Worm (Caenorhabditis elegans) whole organism, late embryonic: ENCODE results near the gene zyg-11.
A peak's percentile ranks its signal among the peaks of the same experiment; 100 is the strongest.

Experiments
- K02D7.2 ChIP-seq: sonication (generic microtip); optimal IDR thresholded peaks from 2 replicates; lab custom pipeline; 2017; ENCODE audit warnings: mild to moderate bottlenecking, missing genetic modification characterization, missing compliant biosample characterization
- K09A11.1 ChIP-seq: sonication (generic microtip); optimal IDR thresholded peaks from 2 replicates; lab custom pipeline; 2017; ENCODE audit warnings: antibody characterized with exemption, mild to moderate bottlenecking, missing genetic modification characterization, missing compliant biosample characterization; ENCODE audit not compliant: insufficient read depth
- Y22D7AL.16 ChIP-seq: sonication (generic microtip); optimal IDR thresholded peaks from 2 replicates; lab custom pipeline; 2016; ENCODE audit warnings: missing genetic modification characterization, missing compliant biosample characterization
- ahr-1 ChIP-seq: sonication (generic microtip); optimal IDR thresholded peaks from 2 replicates; lab custom pipeline; 2016; ENCODE audit warnings: missing genetic modification characterization, missing compliant biosample characterization
- ceh-18 ChIP-seq: sonication (generic microtip); optimal IDR thresholded peaks from 2 replicates; lab custom pipeline; 2016; ENCODE audit warnings: missing genetic modification characterization, missing compliant biosample characterization
- ceh-2 ChIP-seq: sonication (generic microtip); optimal IDR thresholded peaks from 2 replicates; lab custom pipeline; 2016; ENCODE audit warnings: missing genotype, missing genetic modification characterization, missing compliant biosample characterization
- ceh-24 ChIP-seq: sonication (generic microtip); optimal IDR thresholded peaks from 2 replicates; lab custom pipeline; 2016; ENCODE audit warnings: mild to moderate bottlenecking, missing genetic modification characterization, missing compliant biosample characterization
- ceh-34 ChIP-seq: sonication (generic microtip); optimal IDR thresholded peaks from 2 replicates; lab custom pipeline; 2016; ENCODE audit warnings: mild to moderate bottlenecking, missing genetic modification characterization, missing compliant biosample characterization
- ceh-45 ChIP-seq: fragments of 200-800 bp; sonication (Bioruptor generic); IDR thresholded peaks from 2 replicates; pipeline ENCODE4 v1.3.6; 2022; ENCODE audit warnings: missing genetic modification reagents, missing genetic modification characterization, missing compliant biosample characterization
- ceh-48 ChIP-seq: sonication (generic microtip); optimal IDR thresholded peaks from 2 replicates; lab custom pipeline; 2016; ENCODE audit warnings: missing genetic modification characterization, inconsistent platforms, missing compliant biosample characterization
- dmd-4 ChIP-seq: sonication (generic microtip); optimal IDR thresholded peaks from 2 replicates; lab custom pipeline; 2016; ENCODE audit warnings: borderline replicate concordance, missing genetic modification characterization, missing compliant biosample characterization
- elt-2 ChIP-seq: sonication (generic microtip); optimal IDR thresholded peaks from 2 replicates; lab custom pipeline; 2016; ENCODE audit warnings: missing genetic modification reagents, missing genetic modification characterization, missing compliant biosample characterization
- elt-4 ChIP-seq: sonication (generic microtip); optimal IDR thresholded peaks from 2 replicates; lab custom pipeline; 2016; ENCODE audit warnings: missing genetic modification characterization, missing compliant biosample characterization
- eyg-1 ChIP-seq: sonication (generic microtip); optimal IDR thresholded peaks from 2 replicates; lab custom pipeline; 2016; ENCODE audit warnings: missing genotype, missing genetic modification characterization, missing compliant biosample characterization
- fkh-10 ChIP-seq: fragments of 150-350 bp; optimal IDR thresholded peaks from 2 replicates; lab custom pipeline; 2014; ENCODE audit warnings: missing biosample characterization, missing genetic modification reagents, missing genetic modification characterization
- gmeb-2 ChIP-seq: sonication (generic microtip); optimal IDR thresholded peaks from 2 replicates; lab custom pipeline; 2016; ENCODE audit warnings: missing genetic modification characterization, inconsistent platforms, missing compliant biosample characterization
- hlh-30 ChIP-seq: sonication (generic microtip); optimal IDR thresholded peaks from 2 replicates; lab custom pipeline; 2017; ENCODE audit warnings: antibody characterized with exemption, missing genetic modification characterization, missing compliant biosample characterization; ENCODE audit not compliant: insufficient read depth
- hlh-6 ChIP-seq: sonication (generic microtip); optimal IDR thresholded peaks from 2 replicates; lab custom pipeline; 2016; ENCODE audit warnings: missing genotype, missing genetic modification characterization, missing compliant biosample characterization
- hlh-8 ChIP-seq: sonication (generic microtip); optimal IDR thresholded peaks from 2 replicates; lab custom pipeline; 2016; ENCODE audit warnings: missing genotype, missing genetic modification characterization, missing compliant biosample characterization
- lin-11 ChIP-seq: fragments of 200-800 bp; sonication (Bioruptor generic); optimal IDR thresholded peaks from 2 replicates; lab custom pipeline; 2018; ENCODE audit warnings: mild to moderate bottlenecking, missing genetic modification characterization, missing compliant biosample characterization
- madf-2 ChIP-seq: sonication (generic microtip); optimal IDR thresholded peaks from 2 replicates; lab custom pipeline; 2017; ENCODE audit warnings: missing genetic modification characterization, missing compliant biosample characterization
- nhr-232 ChIP-seq: sonication (generic microtip); optimal IDR thresholded peaks from 2 replicates; lab custom pipeline; 2016; ENCODE audit warnings: missing genetic modification characterization, missing compliant biosample characterization
- pag-3 ChIP-seq: sonication (generic microtip); optimal IDR thresholded peaks from 2 replicates; lab custom pipeline; 2016; ENCODE audit warnings: missing compliant biosample characterization, missing genetic modification characterization, borderline replicate concordance
- pat-9 ChIP-seq: fragments of 200-800 bp; sonication (Bioruptor generic); optimal IDR thresholded peaks from 2 replicates; lab custom pipeline; 2018; ENCODE audit warnings: mild to moderate bottlenecking, missing genetic modification characterization, moderate library complexity, missing compliant biosample characterization
- pax-1 ChIP-seq: fragments of 150-350 bp; optimal IDR thresholded peaks from 2 replicates; lab custom pipeline; 2014; ENCODE audit warnings: missing biosample characterization, missing genetic modification characterization
- pha-2 ChIP-seq: sonication (generic microtip); optimal IDR thresholded peaks from 2 replicates; lab custom pipeline; 2017; ENCODE audit warnings: mild to moderate bottlenecking, missing genetic modification characterization, missing compliant biosample characterization
- pha-4 ChIP-seq: fragments of 150-350 bp; optimal IDR thresholded peaks from 2 replicates; lab custom pipeline; 2018; ENCODE audit warnings: missing biosample characterization, missing genetic modification reagents, missing genetic modification characterization
- pqm-1 ChIP-seq: sonication (generic microtip); optimal IDR thresholded peaks from 2 replicates; lab custom pipeline; 2016; ENCODE audit warnings: missing genetic modification characterization, missing compliant biosample characterization
- pros-1 ChIP-seq: fragments of 150-350 bp; optimal IDR thresholded peaks from 2 replicates; lab custom pipeline; 2014; ENCODE audit warnings: missing biosample characterization, missing genetic modification reagents, missing genetic modification characterization
- rnt-1 ChIP-seq: sonication (generic microtip); optimal IDR thresholded peaks from 2 replicates; lab custom pipeline; 2016; ENCODE audit warnings: missing genetic modification characterization, missing compliant biosample characterization
- sdc-2 ChIP-seq: sonication (generic microtip); optimal IDR thresholded peaks from 2 replicates; lab custom pipeline; 2016; ENCODE audit warnings: missing genotype, missing genetic modification characterization, missing compliant biosample characterization
- sox-2 ChIP-seq: fragments of 200-800 bp; sonication (Bioruptor generic); IDR thresholded peaks from 2 replicates; pipeline ENCODE4 v1.3.6; 2022; ENCODE audit warnings: missing genetic modification reagents, missing genetic modification characterization, missing compliant biosample characterization
- tbx-7 ChIP-seq: sonication (generic microtip); optimal IDR thresholded peaks from 2 replicates; lab custom pipeline; 2016; ENCODE audit warnings: missing genotype, missing genetic modification characterization, missing compliant biosample characterization
- unc-3 ChIP-seq, 2 experiments: fragments of 200-800 bp in 1 of 2; sonication (Bioruptor generic) in 1 of 2; sonication (generic microtip) in 1 of 2; conservative IDR thresholded peaks in 1 of 2; optimal IDR thresholded peaks in 1 of 2; 2 replicates each; pipeline versions ENCODE4 v1.3.6 to Lab custom; 2016 to 2022; ENCODE audit warnings: missing compliant biosample characterization in 2 of 2, missing genetic modification characterization in 2 of 2, missing genetic modification reagents in 1 of 2
- unc-55 ChIP-seq: sonication (generic microtip); optimal IDR thresholded peaks from 2 replicates; lab custom pipeline; 2017; ENCODE audit warnings: missing biosample characterization, missing genetic modification reagents, missing genetic modification characterization
- unc-86 ChIP-seq: sonication (generic microtip); optimal IDR thresholded peaks from 2 replicates; lab custom pipeline; 2016; ENCODE audit warnings: missing genetic modification characterization, missing compliant biosample characterization
- zip-5 ChIP-seq: sonication (generic microtip); optimal IDR thresholded peaks from 2 replicates; lab custom pipeline; 2016; ENCODE audit warnings: missing genetic modification characterization, missing compliant biosample characterization
- ztf-16 ChIP-seq: sonication (generic microtip); optimal IDR thresholded peaks from 2 replicates; lab custom pipeline; 2017; ENCODE audit warnings: missing genetic modification characterization, missing compliant biosample characterization

Gene zyg-11

ce11 chrII:8062334-8062791 is 44.9 kb downstream of the zyg-11 start, which contains the start of gene ufd-2 (continued):
- TF ChIP-seq ceh-34 (tag; lab: Kevin White, UChicago) = peak; percentile 48
- peak; percentile 41 for TF ChIP-seq ztf-16 (tag; lab: Kevin White, UChicago)
- no peak for TF ChIP-seq pag-3 (tag; lab: Kevin White, UChicago)
- TF ChIP-seq ceh-45 (GFP tag; lab: Robert Waterston, UW) = no peak
- TF ChIP-seq Y22D7AL.16 (tag; lab: Kevin White, UChicago) = no peak
- TF ChIP-seq nhr-232 = no peak
- no peak for TF ChIP-seq sdc-2 (tag; lab: Kevin White, UChicago)
- no peak for TF ChIP-seq K02D7.2 (tag; lab: Kevin White, UChicago)
- no peak for TF ChIP-seq gmeb-2 (tag; lab: Kevin White, UChicago)
- no peak for TF ChIP-seq hlh-6 (tag; lab: Kevin White, UChicago)
- TF ChIP-seq pqm-1 (tag; lab: Kevin White, UChicago) = no peak
- no peak for TF ChIP-seq lin-11 (tag; lab: Kevin White, UChicago)
- TF ChIP-seq unc-3 (GFP tag; conservative IDR thresholded peaks at IDR 0.05; lab: Robert Waterston, UW) = 0 out of 2 replicates have a peak, but pooled peaks have one; percentile 14
- no peak for TF ChIP-seq unc-3 (tag; optimal IDR thresholded peaks at IDR 0.05; lab: Kevin White, UChicago)
- no peak for TF ChIP-seq pha-2 (tag; lab: Kevin White, UChicago)
- peak; percentile 64 for TF ChIP-seq zip-5 (tag; lab: Kevin White, UChicago)
- TF ChIP-seq ceh-48 (tag; lab: Kevin White, UChicago) = peak; percentile 20
- TF ChIP-seq ahr-1 (tag; lab: Kevin White, UChicago) = peak; percentile 19
- TF ChIP-seq tbx-7 (tag; lab: Kevin White, UChicago) = peak; percentile 51
- no peak for TF ChIP-seq fkh-10 (GFP tag; lab: Kevin White, UChicago)
- no peak for TF ChIP-seq elt-4
- TF ChIP-seq madf-2 (tag; lab: Kevin White, UChicago) = no peak
- no peak for TF ChIP-seq ceh-24 (tag; lab: Kevin White, UChicago)
- TF ChIP-seq pax-1 (tag; lab: Kevin White, UChicago) = no peak
- TF ChIP-seq pat-9 (tag; lab: Kevin White, UChicago) = no peak
- TF ChIP-seq hlh-8 (tag; lab: Kevin White, UChicago) = peak; percentile 30
- TF ChIP-seq dmd-4 (tag; lab: Kevin White, UChicago) = no peak

ce11 chrII:8065985-8066384 is 48.5 kb downstream of the zyg-11 start, which contains the start of gene pdha-1:
Gene pdha-1, plus strand, starts transcription at chrII:8066285.
- TF ChIP-seq eyg-1 = no peak
- no peak for TF ChIP-seq sdc-2 (tag; lab: Kevin White, UChicago)
- TF ChIP-seq hlh-30 (tag; lab: Kevin White, UChicago) = no peak
- no peak for TF ChIP-seq unc-86 (tag; lab: Kevin White, UChicago)
- TF ChIP-seq ceh-18 = no peak
- no peak for TF ChIP-seq rnt-1
- TF ChIP-seq ceh-24 (tag; lab: Kevin White, UChicago) = no peak
- TF ChIP-seq elt-2 (tag; lab: Kevin White, UChicago) = no peak
- TF ChIP-seq ceh-2 = no peak
- TF ChIP-seq pha-2 (tag; lab: Kevin White, UChicago) = no peak
- TF ChIP-seq ceh-48 (tag; lab: Kevin White, UChicago) = no peak
- no peak for TF ChIP-seq sox-2
- no peak for TF ChIP-seq K09A11.1
- no peak for TF ChIP-seq pha-4 (tag; lab: Kevin White, UChicago)
- no peak for TF ChIP-seq pros-1
- TF ChIP-seq ztf-16 (tag; lab: Kevin White, UChicago) = no peak
- no peak for TF ChIP-seq hlh-6 (tag; lab: Kevin White, UChicago)
- no peak for TF ChIP-seq pqm-1 (tag; lab: Kevin White, UChicago)
- no peak for TF ChIP-seq unc-55
